Worm (Caenorhabditis elegans): ENCODE data around the gene best-5.

Gene best-5

ce11 chrIII:9695379-9695778, 5.3 kb upstream of the best-5 start (continued):
- TF ChIP-seq lin-14 (GFP tag; optimal IDR thresholded peaks at IDR 0.05) (peak; percentile 16), jun-1 (tag; optimal IDR thresholded peaks at IDR 0.05) (no peak), dsc-1 (tag; optimal IDR thresholded peaks at IDR 0.05) (no peak), isw-1 (GFP tag; IDR thresholded peaks at IDR 0.05) (no peak), fkh-4 (tag; optimal IDR thresholded peaks at IDR 0.05; ENCODE audit: borderline replicate concordance) (no peak), mef-2 (tag; optimal IDR thresholded peaks at IDR 0.05) (no peak), lir-3 (tag; optimal IDR thresholded peaks at IDR 0.05; ENCODE audit: poor library complexity) (no peak), egl-27 (tag; optimal IDR thresholded peaks at IDR 0.05) (no peak), hlh-4 (tag; optimal IDR thresholded peaks at IDR 0.05) (no peak), efl-1 (optimal IDR thresholded peaks at IDR 0.05) (peak; percentile 36 to 61), efl-1 (GFP tag; optimal IDR thresholded peaks at IDR 0.05 in 1 of 2) (peak; percentile 60 to 96), nhr-20 (tag; optimal IDR thresholded peaks at IDR 0.05) (no peak), unc-30 (tag; optimal IDR thresholded peaks at IDR 0.05) (no peak), dpl-1 (GFP tag; optimal IDR thresholded peaks at IDR 0.05) (peak; percentile 37 to 63 (median 48)), nhr-71 (tag; optimal IDR thresholded peaks at IDR 0.05) (peak; percentile 38), ets-5 (GFP tag; IDR thresholded peaks at IDR 0.05) (no peak), pqm-1 (tag; optimal IDR thresholded peaks at IDR 0.05) (no peak), nhr-12 (tag; optimal IDR thresholded peaks at IDR 0.05) (no peak), ztf-11 (tag; optimal IDR thresholded peaks at IDR 0.05) (no peak), nhr-90 (tag; optimal IDR thresholded peaks at IDR 0.05; ENCODE audit: poor library complexity) (no peak), elt-3 (tag; optimal IDR thresholded peaks at IDR 0.05) (peak in 1 of 6 experiments; percentile 20), efl-3 (GFP tag; optimal IDR thresholded peaks at IDR 0.05) (no peak), C34B4.2 (tag; optimal IDR thresholded peaks at IDR 0.05) (no peak), irx-1 (tag; optimal IDR thresholded peaks at IDR 0.05) (no peak), ceh-88 (GFP tag; IDR thresholded peaks at IDR 0.05) (no peak), elt-2 (tag; optimal IDR thresholded peaks at IDR 0.05) (no peak), rnt-1 (tag; optimal IDR thresholded peaks at IDR 0.05) (peak; percentile 7), alr-1 (tag; optimal IDR thresholded peaks at IDR 0.05; ENCODE audit: borderline replicate concordance) (no peak), F16B12.6 (tag; optimal IDR thresholded peaks at IDR 0.05) (peak; percentile 87), mdl-1 (tag; optimal IDR thresholded peaks at IDR 0.05) (no peak), nhr-19 (GFP tag; conservative IDR thresholded peaks at IDR 0.05) (no peak), sptf-1 (tag; optimal IDR thresholded peaks at IDR 0.05) (no peak), unc-130 (tag; optimal IDR thresholded peaks at IDR 0.05) (no peak), fkh-8 (tag; optimal IDR thresholded peaks at IDR 0.05) (no peak), unc-62 (GFP tag; optimal IDR thresholded peaks at IDR 0.05) (no peak), lin-39 (tag; optimal IDR thresholded peaks at IDR 0.05) (no peak), grh-1 (GFP tag; IDR thresholded peaks at IDR 0.05) (no peak), lin-15B (tag; optimal IDR thresholded peaks at IDR 0.05) (no peak)

- TF ChIP-seq mef-2 (tag; optimal IDR thresholded peaks at IDR 0.05) = no peak
- TF ChIP-seq snpc-4 (tag; optimal IDR thresholded peaks at IDR 0.05) = no peak
- no peak for TF ChIP-seq snu-23 (GFP tag; optimal IDR thresholded peaks at IDR 0.05)
- TF ChIP-seq nhr-71 (tag; optimal IDR thresholded peaks at IDR 0.05) = no peak
- TF ChIP-seq sptf-1 (tag; optimal IDR thresholded peaks at IDR 0.05) = no peak
- TF ChIP-seq pag-3 (tag; optimal IDR thresholded peaks at IDR 0.05; ENCODE audit: borderline replicate concordance, insufficient read depth) = no peak
- no peak for TF ChIP-seq nhr-77 (tag; optimal IDR thresholded peaks at IDR 0.05)
- TF ChIP-seq C16A3.4 (tag; optimal IDR thresholded peaks at IDR 0.05) = no peak
- TF ChIP-seq xbp-1 (tag; optimal IDR thresholded peaks at IDR 0.05) = no peak
Observed at ce11 chrIII:9694474-9694873, 4.4 kb upstream of the best-5 start, which contains the start of gene set-3. Gene set-3 (minus strand): TSS chrIII:9694574.

Measured in whole organism, L1 larva.